Worm (Caenorhabditis elegans): ENCODE results near the gene F42G8.8.

The F42G8.8 gene

ce11 chrIV:8136548-8136947 lies 17.7 kb downstream of the F42G8.8 start:
- TF ChIP-seq lin-13 (GFP tag; optimal IDR thresholded peaks at IDR 0.05) (no peak), aly-2 (tag; optimal IDR thresholded peaks at IDR 0.05) (no peak), mab-5 (tag; optimal IDR thresholded peaks at IDR 0.05) (no peak), ceh-16 (tag; optimal IDR thresholded peaks at IDR 0.05) (no peak), sma-9 (GFP tag; optimal IDR thresholded peaks at IDR 0.05) (no peak), sma-9 (tag; optimal IDR thresholded peaks at IDR 0.05) (no peak), lin-39 (tag; optimal IDR thresholded peaks at IDR 0.05) (no peak), dmd-4 (tag; optimal IDR thresholded peaks at IDR 0.05) (no peak), F13H6.1 (tag; optimal IDR thresholded peaks at IDR 0.05) (no peak), ztf-11 (tag; optimal IDR thresholded peaks at IDR 0.05) (no peak), nhr-77 (tag; optimal IDR thresholded peaks at IDR 0.05) (no peak), unc-55 (GFP tag; optimal IDR thresholded peaks at IDR 0.05) (no peak), unc-39 (tag; optimal IDR thresholded peaks at IDR 0.05) (no peak), nhr-21 (tag; optimal IDR thresholded peaks at IDR 0.05) (no peak), peb-1 (tag; optimal IDR thresholded peaks at IDR 0.05) (no peak), lsy-2 (tag; optimal IDR thresholded peaks at IDR 0.05) (no peak), crh-2 (tag; optimal IDR thresholded peaks at IDR 0.05) (no peak), mbf-1 (tag; optimal IDR thresholded peaks at IDR 0.05) (no peak)

- TF ChIP-seq mbf-1 (tag; optimal IDR thresholded peaks at IDR 0.05) (no peak), fos-1 (tag; optimal IDR thresholded peaks at IDR 0.05) (peak; percentile 96)
Measured at ce11 chrIV:8138984-8139383, 20.1 kb downstream of the F42G8.8 start, which contains the start of gene pmk-3. pmk-3 (plus strand) TSS chrIV:8139219.

ce11 chrIV:8142735-8143550 lies 24.1 kb downstream of the F42G8.8 start, which contains the start of gene pmk-2:
pmk-2 (plus strand) TSS chrIV:8143500.
- TF ChIP-seq dmd-4 (tag; optimal IDR thresholded peaks at IDR 0.05), result peak; percentile 47
- TF ChIP-seq zag-1 (tag; optimal IDR thresholded peaks at IDR 0.05), result no peak
- TF ChIP-seq crh-2 (tag; optimal IDR thresholded peaks at IDR 0.05), result peak; percentile 52
- peak; percentile 46 for TF ChIP-seq unc-55 (GFP tag; optimal IDR thresholded peaks at IDR 0.05)
- TF ChIP-seq snpc-4 (tag; optimal IDR thresholded peaks at IDR 0.05), result peak; percentile 4
- TF ChIP-seq skn-1 (tag; optimal IDR thresholded peaks at IDR 0.05), result no peak
- peak; percentile 67 for TF ChIP-seq C34F6.9 (tag; optimal IDR thresholded peaks at IDR 0.05)
- peak; percentile 54 for TF ChIP-seq fos-1 (tag; optimal IDR thresholded peaks at IDR 0.05)
- peak in 1 of 2 experiments; percentile 54 for TF ChIP-seq lsy-2 (tag; optimal IDR thresholded peaks at IDR 0.05)
- peak; percentile 24 for TF ChIP-seq lin-13 (GFP tag; optimal IDR thresholded peaks at IDR 0.05)

ce11 chrIV:8144341-8144740 lies 25.5 kb downstream of the F42G8.8 start:
- no peak for TF ChIP-seq zag-1 (tag; optimal IDR thresholded peaks at IDR 0.05)
- no peak for TF ChIP-seq nhr-237 (tag; optimal IDR thresholded peaks at IDR 0.05)
- TF ChIP-seq nhr-11 (tag; optimal IDR thresholded peaks at IDR 0.05), result no peak
- TF ChIP-seq unc-55 (GFP tag; optimal IDR thresholded peaks at IDR 0.05), result peak; percentile 66

- no peak for TF ChIP-seq alr-1 (tag; optimal IDR thresholded peaks at IDR 0.05)
- TF ChIP-seq nhr-12 (tag; optimal IDR thresholded peaks at IDR 0.05), result no peak
- no peak for TF ChIP-seq nhr-23 (tag; optimal IDR thresholded peaks at IDR 0.05)
- peak; percentile 86 for TF ChIP-seq nhr-25 (tag; optimal IDR thresholded peaks at IDR 0.05)
- peak; percentile 31 for TF ChIP-seq nhr-21 (tag; optimal IDR thresholded peaks at IDR 0.05)
- no peak for TF ChIP-seq skn-1 (tag; optimal IDR thresholded peaks at IDR 0.05)
- peak; percentile 47 for TF ChIP-seq sma-9 (GFP tag; optimal IDR thresholded peaks at IDR 0.05)
- no peak for TF ChIP-seq sma-9 (tag; optimal IDR thresholded peaks at IDR 0.05)
- peak; percentile 60 to 69 for TF ChIP-seq mdl-1 (tag; optimal IDR thresholded peaks at IDR 0.05)
- TF ChIP-seq F13H6.1 (tag; optimal IDR thresholded peaks at IDR 0.05), result peak; percentile 28
- peak; percentile 53 for TF ChIP-seq crh-2 (tag; optimal IDR thresholded peaks at IDR 0.05)
- TF ChIP-seq mbf-1 (tag; optimal IDR thresholded peaks at IDR 0.05), result no peak
- peak; percentile 42 for TF ChIP-seq nhr-129 (tag; optimal IDR thresholded peaks at IDR 0.05)
- peak in 1 of 2 experiments; percentile 11 for TF ChIP-seq lsy-2 (tag; optimal IDR thresholded peaks at IDR 0.05)
- TF ChIP-seq gmeb-1 (tag; optimal IDR thresholded peaks at IDR 0.05), result peak; percentile 29
- TF ChIP-seq nhr-77 (tag; optimal IDR thresholded peaks at IDR 0.05), result no peak
- no peak for TF ChIP-seq ceh-82 (tag; optimal IDR thresholded peaks at IDR 0.05)
- no peak for TF ChIP-seq unc-62 (GFP tag; optimal IDR thresholded peaks at IDR 0.05)
- no peak for TF ChIP-seq nhr-6 (tag; optimal IDR thresholded peaks at IDR 0.05)
- peak; percentile 19 for TF ChIP-seq fos-1 (tag; optimal IDR thresholded peaks at IDR 0.05)
- no peak for TF ChIP-seq Y55F3AM.14 (GFP tag; optimal IDR thresholded peaks at IDR 0.05)
- peak; percentile 44 for TF ChIP-seq C34F6.9 (tag; optimal IDR thresholded peaks at IDR 0.05)
Measured at ce11 chrIV:8146283-8146682, 27.4 kb downstream of the F42G8.8 start.

All from whole organism, L2 larva.